Worm (Caenorhabditis elegans): ENCODE data around the gene T21B4.15.

ce11 chrII:12525526-12525925, 35.5 kb downstream of the T21B4.15 start, which contains the start of gene srx-118:
- no peak for TF ChIP-seq lin-13 (tag; optimal IDR thresholded peaks at IDR 0.05)
- no peak for TF ChIP-seq mep-1 (tag; optimal IDR thresholded peaks at IDR 0.05)
- no peak for TF ChIP-seq unc-62 (GFP tag; optimal IDR thresholded peaks at IDR 0.05)
- no peak for TF ChIP-seq unc-39 (tag; optimal IDR thresholded peaks at IDR 0.05)
- no peak for TF ChIP-seq nhr-237 (tag; optimal IDR thresholded peaks at IDR 0.05)
- no peak for TF ChIP-seq flh-1 (GFP tag; optimal IDR thresholded peaks at IDR 0.05)

All from whole organism, mixed stage, embryonic.